Worm (Caenorhabditis elegans): ENCODE data around the gene C16D9.1.

C16D9.1 gene

DNA sequence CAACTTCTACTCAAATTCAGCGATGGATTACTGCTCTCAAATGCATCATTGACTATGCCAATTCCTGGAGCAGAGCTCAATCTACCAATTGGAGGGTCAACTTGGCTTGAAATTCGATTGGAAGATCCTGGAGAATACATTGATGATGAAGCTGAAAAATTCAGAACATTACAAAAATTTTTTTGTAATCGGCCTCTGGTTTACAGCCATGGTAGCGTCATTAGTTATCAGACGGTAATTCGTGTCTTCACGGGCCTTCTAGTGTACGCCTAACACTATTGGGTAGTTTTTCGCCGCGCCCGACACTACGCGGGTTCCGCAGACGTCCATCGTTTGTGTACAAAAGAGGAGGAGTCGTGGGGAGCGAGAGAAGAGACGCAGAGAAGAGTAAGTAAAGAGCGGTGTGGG lies 30.4 kb upstream of the C16D9.1 start (continued):
- TF ChIP-seq snpc-4 (GFP tag; optimal IDR thresholded peaks at IDR 0.05) (peak; percentile 100), snpc-4 (tag; optimal IDR thresholded peaks at IDR 0.05) (peak; percentile 99 to 100 (median 100)), lin-26 (GFP tag; IDR thresholded peaks at IDR 0.05) (peak; percentile 59; the same call in 1 of the 2 replicates), mcd-1 (GFP tag; IDR thresholded peaks at IDR 0.05) (peak; percentile 84), lin-35 (GFP tag; optimal IDR thresholded peaks at IDR 0.05) (peak in 2 of 3 experiments; percentile 31 to 75), Y53G8AR.9 (GFP tag; conservative IDR thresholded peaks at IDR 0.05) (peak; percentile 86), C17E4.6 (GFP tag; IDR thresholded peaks at IDR 0.05) (peak; percentile 83), snpc-1.1 (tag; optimal IDR thresholded peaks at IDR 0.05; ENCODE audit: insufficient read depth) (peak; percentile 99), attf-3 (GFP tag; conservative IDR thresholded peaks at IDR 0.05) (peak; percentile 77), bed-2 (GFP tag; IDR thresholded peaks at IDR 0.05) (peak; percentile 41; the same call in 1 of the 2 replicates), Y56A3A.18 (GFP tag; IDR thresholded peaks at IDR 0.05) (peak; percentile 94), F37B4.10 (GFP tag; IDR thresholded peaks at IDR 0.05) (no peak), ztf-26 (tag; optimal IDR thresholded peaks at IDR 0.05) (peak; percentile 25), nhr-179 (tag; optimal IDR thresholded peaks at IDR 0.05) (no peak), ekl-4 (GFP tag; IDR thresholded peaks at IDR 0.05) (peak; percentile 94), ceh-91 (GFP tag; IDR thresholded peaks at IDR 0.05) (peak; percentile 65), ets-4 (GFP tag; optimal IDR thresholded peaks at IDR 0.05) (peak; percentile 61), tlf-1 (GFP tag; optimal IDR thresholded peaks at IDR 0.05) (peak; percentile 69), B0336.3 (GFP tag; IDR thresholded peaks at IDR 0.05) (peak; percentile 96), snpc-3.4 (tag; optimal IDR thresholded peaks at IDR 0.05) (peak; percentile 99), C06A6.2 (GFP tag; conservative IDR thresholded peaks at IDR 0.05) (peak; percentile 74), egrh-3 (GFP tag; IDR thresholded peaks at IDR 0.05) (peak; percentile 70), rec-8 (tag; optimal IDR thresholded peaks at IDR 0.05) (peak in 1 of 2 experiments; percentile 83), F10E7.11 (tag; optimal IDR thresholded peaks at IDR 0.05) (peak; percentile 8), pbrm-1 (GFP tag; IDR thresholded peaks at IDR 0.05) (peak; percentile 100), somi-1 (GFP tag; optimal IDR thresholded peaks at IDR 0.05) (peak; percentile 80), madf-8 (GFP tag; conservative IDR thresholded peaks at IDR 0.05) (peak; percentile 65), rpc-1 (optimal IDR thresholded peaks at IDR 0.05) (peak; percentile 14), rpc-1 (tag; optimal IDR thresholded peaks at IDR 0.05) (peak; percentile 23), nfya-1 (tag; optimal IDR thresholded peaks at IDR 0.05; ENCODE audit: borderline replicate concordance, insufficient read depth) (no peak), ceh-100 (GFP tag; IDR thresholded peaks at IDR 0.05) (peak; percentile 92), dpl-1 (GFP tag; optimal IDR thresholded peaks at IDR 0.05) (peak; percentile 40), ceh-27 (GFP tag; optimal IDR thresholded peaks at IDR 0.05) (peak; percentile 66), B0019.2 (GFP tag; conservative IDR thresholded peaks at IDR 0.05) (peak; percentile 69), chd-7 (tag; optimal IDR thresholded peaks at IDR 0.05) (peak; percentile 74), nhr-120 (GFP tag; IDR thresholded peaks at IDR 0.05) (no peak), madf-10 (tag; optimal IDR thresholded peaks at IDR 0.05) (peak; percentile 77), lin-40 (tag; optimal IDR thresholded peaks at IDR 0.05) (peak; percentile 84), hlh-26 (GFP tag; conservative IDR thresholded peaks at IDR 0.05) (no peak), hsf-1 (GFP tag; IDR thresholded peaks at IDR 0.05) (peak; percentile 92), ccch-3 (GFP tag; optimal IDR thresholded peaks at IDR 0.05) (no peak), F49E8.2 (tag; optimal IDR thresholded peaks at IDR 0.05; ENCODE audit: insufficient read depth) (peak; percentile 96), Y53F4B.3 (GFP tag; IDR thresholded peaks at IDR 0.05) (peak; percentile 72), egl-18 (GFP tag; IDR thresholded peaks at IDR 0.05) (no peak), ceh-40 (GFP tag; IDR thresholded peaks at IDR 0.05) (no peak), lsl-1 (GFP tag; optimal IDR thresholded peaks at IDR 0.05) (peak; percentile 83), efl-1 (GFP tag; optimal IDR thresholded peaks at IDR 0.05) (peak; percentile 35)
